Worm (Caenorhabditis elegans) whole organism, L3 larva: Measurements from ENCODE around the gene metl-13.
"Not testable (repeated sequence)": the region's sequence is repeated elsewhere in the genome, so short reads cannot be mapped to it uniquely, and the experiment has no call there.

ENCODE experiments used
- ZK546.5 ChIP-seq: sonication (generic microtip); optimal IDR thresholded peaks from 2 replicates; lab custom pipeline; 2017; ENCODE audit warnings: missing biosample characterization, missing genetic modification characterization
- aly-2 ChIP-seq: fragments of 150-350 bp; optimal IDR thresholded peaks from 2 replicates; lab custom pipeline; 2014; ENCODE audit warnings: missing biosample characterization, missing genetic modification characterization
- ceh-16 ChIP-seq: sonication (generic microtip); optimal IDR thresholded peaks from 2 replicates; lab custom pipeline; 2017; ENCODE audit warnings: missing biosample characterization, missing genetic modification characterization
- ceh-82 ChIP-seq: fragments of 150-350 bp; optimal IDR thresholded peaks from 2 replicates; lab custom pipeline; 2014; ENCODE audit warnings: missing biosample characterization, missing genetic modification characterization
- egl-27 ChIP-seq: sonication (generic microtip); optimal IDR thresholded peaks from 4 replicates; lab custom pipeline; 2017; ENCODE audit warnings: missing biosample characterization, missing genetic modification reagents, missing genetic modification characterization
- egl-5 ChIP-seq: fragments of 150-350 bp; optimal IDR thresholded peaks from 2 replicates; lab custom pipeline; 2017; ENCODE audit warnings: missing biosample characterization, missing genetic modification reagents, missing genetic modification characterization, inconsistent platforms
- elt-1 ChIP-seq: fragments of 150-350 bp; optimal IDR thresholded peaks from 2 replicates; lab custom pipeline; 2014; ENCODE audit warnings: missing biosample characterization, missing genetic modification characterization
- elt-2 ChIP-seq: sonication (generic microtip); optimal IDR thresholded peaks from 2 replicates; lab custom pipeline; 2016; ENCODE audit warnings: missing genetic modification reagents, mild to moderate bottlenecking, missing genetic modification characterization, missing compliant biosample characterization
- fkh-10 ChIP-seq: sonication (generic microtip); optimal IDR thresholded peaks from 2 replicates; lab custom pipeline; 2017; ENCODE audit warnings: missing biosample characterization, missing genetic modification reagents, missing genetic modification characterization
- fkh-2 ChIP-seq: fragments of 150-350 bp; optimal IDR thresholded peaks from 2 replicates; lab custom pipeline; 2014; ENCODE audit warnings: missing biosample characterization, missing genetic modification reagents, missing genetic modification characterization
- hmg-11 ChIP-seq: sonication (generic microtip); optimal IDR thresholded peaks from 2 replicates; lab custom pipeline; 2016; ENCODE audit warnings: missing genetic modification characterization, missing compliant biosample characterization
- lin-39 ChIP-seq: fragments of 150-350 bp; optimal IDR thresholded peaks from 2 replicates; lab custom pipeline; 2018; ENCODE audit warnings: missing biosample characterization, missing genetic modification reagents, missing genetic modification characterization
- mdl-1 ChIP-seq: fragments of 150-350 bp; optimal IDR thresholded peaks from 2 replicates; lab custom pipeline; 2014; ENCODE audit warnings: missing biosample characterization, missing genetic modification characterization
- mml-1 ChIP-seq: fragments of 150-350 bp; sonication (generic microtip); optimal IDR thresholded peaks from 3 replicates; lab custom pipeline; 2014; ENCODE audit warnings: missing biosample characterization, missing genetic modification characterization
- nfya-1 ChIP-seq: sonication (generic microtip); optimal IDR thresholded peaks from 2 replicates; lab custom pipeline; 2017; ENCODE audit warnings: missing genetic modification characterization, mild to moderate bottlenecking, missing compliant biosample characterization, antibody characterized with exemption, moderate library complexity; ENCODE audit not compliant: insufficient read depth
- nhr-11 ChIP-seq: fragments of 150-350 bp; optimal IDR thresholded peaks from 2 replicates; lab custom pipeline; 2014; ENCODE audit warnings: missing biosample characterization, missing genetic modification characterization
- nhr-12 ChIP-seq: fragments of 150-350 bp; optimal IDR thresholded peaks from 2 replicates; lab custom pipeline; 2014; ENCODE audit warnings: missing biosample characterization, missing genetic modification characterization
- nhr-23 ChIP-seq: fragments of 150-350 bp; optimal IDR thresholded peaks from 2 replicates; lab custom pipeline; 2014; ENCODE audit warnings: missing biosample characterization, missing genetic modification reagents, missing genetic modification characterization
- nhr-237 ChIP-seq: fragments of 150-350 bp; optimal IDR thresholded peaks from 2 replicates; lab custom pipeline; 2014; ENCODE audit warnings: missing biosample characterization, missing genetic modification characterization
- nhr-25 ChIP-seq: sonication (generic microtip); optimal IDR thresholded peaks from 2 replicates; lab custom pipeline; 2017; ENCODE audit warnings: missing biosample characterization, missing genetic modification characterization
- nhr-28 ChIP-seq: fragments of 150-350 bp; optimal IDR thresholded peaks from 2 replicates; lab custom pipeline; 2014; ENCODE audit warnings: missing biosample characterization, missing genetic modification characterization
- nhr-67 ChIP-seq: fragments of 150-350 bp; optimal IDR thresholded peaks from 2 replicates; lab custom pipeline; 2014; ENCODE audit warnings: missing biosample characterization, missing genetic modification characterization
- nhr-76 ChIP-seq: fragments of 150-350 bp; sonication (generic microtip); optimal IDR thresholded peaks from 5 replicates; lab custom pipeline; 2014; ENCODE audit warnings: missing biosample characterization, missing genetic modification characterization
- nhr-77 ChIP-seq: fragments of 150-350 bp; optimal IDR thresholded peaks from 2 replicates; lab custom pipeline; 2014; ENCODE audit warnings: missing biosample characterization, missing genetic modification characterization
- pqm-1 ChIP-seq: fragments of 150-350 bp; optimal IDR thresholded peaks from 2 replicates; lab custom pipeline; 2017; ENCODE audit warnings: missing biosample characterization, missing genetic modification characterization, inconsistent platforms
- sea-2 ChIP-seq: fragments of 150-350 bp; sonication (generic microtip); optimal IDR thresholded peaks from 4 replicates; lab custom pipeline; 2014; ENCODE audit warnings: missing biosample characterization, missing genetic modification reagents, missing genetic modification characterization
- unc-39 ChIP-seq: sonication (generic microtip); optimal IDR thresholded peaks from 4 replicates; lab custom pipeline; 2017; ENCODE audit warnings: missing biosample characterization, missing genetic modification characterization
- zag-1 ChIP-seq: fragments of 150-350 bp; optimal IDR thresholded peaks from 2 replicates; lab custom pipeline; 2014; ENCODE audit warnings: missing biosample characterization, missing genetic modification characterization
- ztf-11 ChIP-seq: fragments of 150-350 bp; optimal IDR thresholded peaks from 2 replicates; lab custom pipeline; 2014; ENCODE audit warnings: missing biosample characterization, missing genetic modification characterization

Gene metl-13

ce11 chrIV:6588080-6588613, 46.7 kb upstream of the metl-13 start:
- TF ChIP-seq ztf-11 (tag; lab: Kevin White, UChicago), result no peak
- no peak for TF ChIP-seq ceh-16 (tag; lab: Kevin White, UChicago)
- no peak for TF ChIP-seq egl-5 (tag; lab: Kevin White, UChicago)
- no peak for TF ChIP-seq mdl-1 (tag; lab: Kevin White, UChicago)
- no peak for TF ChIP-seq fkh-10 (GFP tag; lab: Kevin White, UChicago)
- TF ChIP-seq fkh-2 (tag; lab: Kevin White, UChicago), result no peak
- TF ChIP-seq elt-1 (tag; lab: Kevin White, UChicago), result no peak
- TF ChIP-seq nhr-11 (tag; lab: Kevin White, UChicago), result no peak
- no peak for TF ChIP-seq nhr-23 (tag; lab: Kevin White, UChicago)
- TF ChIP-seq nfya-1 (tag; lab: Kevin White, UChicago), result no peak
- no peak for TF ChIP-seq nhr-25 (tag; lab: Kevin White, UChicago)
- TF ChIP-seq nhr-76 (tag; lab: Kevin White, UChicago), result no peak
- no peak for TF ChIP-seq egl-27

- TF ChIP-seq pqm-1 (tag; lab: Kevin White, UChicago) (peak; percentile 69), elt-2 (tag; lab: Kevin White, UChicago) (peak; percentile 72), elt-1 (tag; lab: Kevin White, UChicago) (no peak), nhr-67 (no peak), unc-39 (no peak), nhr-12 (tag; lab: Kevin White, UChicago) (no peak), lin-39 (tag; lab: Kevin White, UChicago) (no peak), ceh-82 (tag; lab: Kevin White, UChicago) (no peak), mdl-1 (tag; lab: Kevin White, UChicago) (no peak), mml-1 (tag; lab: Kevin White, UChicago) (no peak)
Measured at ce11 chrIV:6590029-6590428, 44.9 kb upstream of the metl-13 start, which contains the start of the genes lec-11 and irld-7. Gene lec-11 (minus strand): TSS chrIV:6590154. Gene irld-7 (plus strand): TSS chrIV:6590360.

- TF ChIP-seq nhr-237; nhr-12 (tag; lab: Kevin White, UChicago); nhr-77 (tag; lab: Kevin White, UChicago): not testable (repeated sequence)
Measured at ce11 chrIV:6591010-6591746, 43.7 kb upstream of the metl-13 start, which contains the start of the genes nspb-1 and nspb-2. Gene nspb-1 (minus strand): TSS chrIV:6591110. Gene nspb-2 (plus strand): TSS chrIV:6591696.

- TF ChIP-seq nhr-25, ceh-82, aly-2 (tag; lab: Kevin White, UChicago): not testable (repeated sequence)
- TF ChIP-seq, all 47 proteins: peak for 0; not testable (repeated sequence) for 47
Measured at ce11 chrIV:6594871-6595270, 40.0 kb upstream of the metl-13 start, which contains the start of gene nspb-3. Gene nspb-3 (minus strand): TSS chrIV:6594971.

ce11 chrIV:6595912-6596311, 39.0 kb upstream of the metl-13 start, which contains the start of gene F38A5.22:
Gene F38A5.22 (minus strand): TSS chrIV:6595940.
- TF ChIP-seq nhr-237 (no peak), nhr-12 (tag; lab: Kevin White, UChicago) (no peak), elt-1 (tag; lab: Kevin White, UChicago) (no peak), nhr-28 (no peak), sea-2 (GFP tag; lab: Kevin White, UChicago) (no peak)

ce11 chrIV:6597298-6597697, 37.6 kb upstream of the metl-13 start, which contains the start of gene F38A5.6:
Gene F38A5.6 (minus strand): TSS chrIV:6597398.
- TF ChIP-seq pqm-1 (tag; lab: Kevin White, UChicago) (no peak), ceh-82 (tag; lab: Kevin White, UChicago) (no peak), hmg-11 (tag; lab: Kevin White, UChicago) (no peak), zag-1 (tag; lab: Kevin White, UChicago) (no peak), elt-2 (tag; lab: Kevin White, UChicago) (no peak), mml-1 (tag; lab: Kevin White, UChicago) (no peak), egl-5 (tag; lab: Kevin White, UChicago) (no peak), nhr-67 (no peak), ZK546.5 (tag; lab: Kevin White, UChicago) (no peak), sea-2 (GFP tag; lab: Kevin White, UChicago) (no peak), nhr-77 (tag; lab: Kevin White, UChicago) (no peak), fkh-2 (tag; lab: Kevin White, UChicago) (no peak), ceh-16 (tag; lab: Kevin White, UChicago) (no peak)
